Fruit fly (Drosophila melanogaster): ENCODE data around the gene ringer.
A peak's percentile ranks its signal among the peaks of the same experiment; 100 is the strongest.

The ringer gene

DNA sequence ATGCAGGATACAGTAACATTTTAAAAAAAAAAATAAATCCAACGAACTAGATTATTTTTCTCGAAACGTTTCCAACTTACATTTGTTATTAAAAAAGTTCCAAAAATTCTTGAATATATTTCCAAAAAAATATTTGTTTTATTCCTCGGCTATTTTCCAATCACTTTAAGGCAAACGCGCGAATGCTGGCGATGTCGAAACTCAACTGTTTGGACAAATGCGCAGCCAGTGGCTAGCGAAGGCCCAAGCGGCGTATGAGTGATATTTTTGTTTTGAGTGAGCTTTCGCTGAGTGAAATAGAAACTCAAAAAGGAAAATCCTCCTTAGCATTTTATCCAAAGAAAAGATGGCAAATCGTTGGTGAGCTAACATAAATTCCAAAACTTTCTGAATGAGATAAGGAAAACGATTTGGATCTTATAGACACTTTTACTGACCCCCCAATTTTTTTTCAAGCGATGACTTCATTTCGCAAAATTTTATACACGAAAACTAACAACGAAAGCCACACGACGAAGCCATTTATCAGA is at the start of gene ringer (continued):
- TF ChIP-seq CG2202 (tag; optimal IDR thresholded peaks at IDR 0.05), result no peak
- TF ChIP-seq CG8290 (GFP tag; optimal IDR thresholded peaks at IDR 0.05), result no peak
- peak in 1 of 2 experiments; percentile 52 for TF ChIP-seq CG8290 (tag; optimal IDR thresholded peaks at IDR 0.05)
- no peak for TF ChIP-seq CG10959 (GFP tag; IDR thresholded peaks at IDR 0.05)
- no peak for TF ChIP-seq repo (GFP tag; optimal IDR thresholded peaks at IDR 0.05)
- no peak for TF ChIP-seq CG8765 (GFP tag; IDR thresholded peaks at IDR 0.05)
- 0 out of 2 replicates have a peak, but pooled peaks have one; percentile 39 for TF ChIP-seq slbo (GFP tag; IDR thresholded peaks at IDR 0.05)
- no peak for TF ChIP-seq chinmo (GFP tag; IDR thresholded peaks at IDR 0.05; ENCODE audit: partially characterized antibody)
- TF ChIP-seq wdn (GFP tag; IDR thresholded peaks at IDR 0.05), result no peak
- no peak for TF ChIP-seq CkIIα-i1 (GFP tag; IDR thresholded peaks at IDR 0.05)
- peak; percentile 12 for TF ChIP-seq lab (GFP tag; optimal IDR thresholded peaks at IDR 0.05)
- TF ChIP-seq ATbp (GFP tag; optimal IDR thresholded peaks at IDR 0.05), result no peak
- TF ChIP-seq CG12659 (GFP tag; optimal IDR thresholded peaks at IDR 0.05), result peak; percentile 8
- no peak for TF ChIP-seq CG17912 (GFP tag; optimal IDR thresholded peaks at IDR 0.05)
- no peak for TF ChIP-seq sd (tag; optimal IDR thresholded peaks at IDR 0.05)
- peak; percentile 14 for TF ChIP-seq Fer1 (GFP tag; optimal IDR thresholded peaks at IDR 0.05)
- no peak for TF ChIP-seq Chrac-16 (GFP tag; optimal IDR thresholded peaks at IDR 0.05)
- peak; percentile 58 for TF ChIP-seq Med (GFP tag)
- TF ChIP-seq CG17568 (GFP tag; optimal IDR thresholded peaks at IDR 0.05), result no peak
- no peak for TF ChIP-seq twi (tag; optimal IDR thresholded peaks at IDR 0.05)
- no peak for TF ChIP-seq CG16815 (GFP tag; optimal IDR thresholded peaks at IDR 0.05)
- TF ChIP-seq CG9215 (GFP tag; IDR thresholded peaks at IDR 0.05), result no peak
- no peak for TF ChIP-seq Hsf (GFP tag; optimal IDR thresholded peaks at IDR 0.05)
- TF ChIP-seq CG10321 (GFP tag; IDR thresholded peaks at IDR 0.05), result no peak
- no peak for TF ChIP-seq CG3847 (GFP tag; IDR thresholded peaks at IDR 0.05)
- no peak for TF ChIP-seq h (optimal IDR thresholded peaks at IDR 0.05)
- no peak for TF ChIP-seq disco-r (GFP tag; optimal IDR thresholded peaks at IDR 0.05)
- no peak for TF ChIP-seq jing (GFP tag; optimal IDR thresholded peaks at IDR 0.05)
- TF ChIP-seq vvl (GFP tag; IDR thresholded peaks at IDR 0.05), result no peak
- no peak for TF ChIP-seq Doc2 (GFP tag; IDR thresholded peaks at IDR 0.05)
- 0 out of 3 replicates have a peak, but pooled peaks have one; percentile 31 for TF ChIP-seq Dbx (GFP tag; IDR thresholded peaks at IDR 0.05)
- TF ChIP-seq emc (GFP tag; optimal IDR thresholded peaks at IDR 0.05), result no peak
- TF ChIP-seq Aef1 (GFP tag; IDR thresholded peaks at IDR 0.05), result no peak
- peak; percentile 34 for TF ChIP-seq HHEX (GFP tag; optimal IDR thresholded peaks at IDR 0.05)
- peak; percentile 48 for TF ChIP-seq Hmr (GFP tag; optimal IDR thresholded peaks at IDR 0.05)
- TF ChIP-seq peb (GFP tag; IDR thresholded peaks at IDR 0.05), result no peak
- TF ChIP-seq Mes4 (GFP tag; optimal IDR thresholded peaks at IDR 0.05), result no peak
- TF ChIP-seq Adf1 (GFP tag; IDR thresholded peaks at IDR 0.05), result peak; percentile 8; the same call in 1 of the 2 replicates
- TF ChIP-seq CoRest (tag; optimal IDR thresholded peaks at IDR 0.05), result no peak
- TF ChIP-seq ftz-f1 (GFP tag; optimal IDR thresholded peaks at IDR 0.05), result peak; percentile 9
- TF ChIP-seq Lpt (GFP tag; optimal IDR thresholded peaks at IDR 0.05), result no peak
- no peak for TF ChIP-seq kni (GFP tag; optimal IDR thresholded peaks at IDR 0.05)
- no peak for TF ChIP-seq CG5180 (GFP tag; optimal IDR thresholded peaks at IDR 0.05)
- no peak for TF ChIP-seq CG4617 (GFP tag; optimal IDR thresholded peaks at IDR 0.05; ENCODE audit: borderline replicate concordance)
- TF ChIP-seq CG2678 (tag; optimal IDR thresholded peaks at IDR 0.05), result peak; percentile 16
- TF ChIP-seq grn (GFP tag; optimal IDR thresholded peaks at IDR 0.05), result no peak
- no peak for TF ChIP-seq CG3407 (GFP tag; optimal IDR thresholded peaks at IDR 0.05)
- TF ChIP-seq bowl (GFP tag; IDR thresholded peaks at IDR 0.05), result no peak
- TF ChIP-seq rib (GFP tag; IDR thresholded peaks at IDR 0.05), result peak; percentile 47; the same call in 1 of the 2 replicates
- no peak for TF ChIP-seq CG6813 (GFP tag; optimal IDR thresholded peaks at IDR 0.05)
- TF ChIP-seq so (GFP tag; IDR thresholded peaks at IDR 0.05), result no peak
- no peak; the same call in 1 of the 2 replicates for TF ChIP-seq amos (GFP tag; IDR thresholded peaks at IDR 0.05; ENCODE audit: partially characterized antibody)

Data from whole organism, embryonic.